Worm (Caenorhabditis elegans) whole organism, L2 larva: ENCODE measurements around the gene D1025.10.

Source experiments
- C34F6.9 ChIP-seq: fragments of 150-350 bp; optimal IDR thresholded peaks from 2 replicates; lab custom pipeline; 2014; ENCODE audit warnings: missing biosample characterization, missing genetic modification characterization
- F13H6.1 ChIP-seq: sonication (generic microtip); optimal IDR thresholded peaks from 2 replicates; lab custom pipeline; 2016; ENCODE audit warnings: missing genetic modification characterization, missing compliant biosample characterization
- Y55F3AM.14 ChIP-seq: fragments of 200-800 bp; sonication (Bioruptor generic); optimal IDR thresholded peaks from 2 replicates; lab custom pipeline; 2018; ENCODE audit warnings: mild to moderate bottlenecking, missing genetic modification characterization, missing compliant biosample characterization
- ZK546.5 ChIP-seq: sonication (generic microtip); optimal IDR thresholded peaks from 2 replicates; lab custom pipeline; 2017; ENCODE audit warnings: missing biosample characterization, missing genetic modification characterization
- aly-2 ChIP-seq: fragments of 150-350 bp; optimal IDR thresholded peaks from 2 replicates; lab custom pipeline; 2014; ENCODE audit warnings: missing biosample characterization, missing genetic modification characterization
- blmp-1 ChIP-seq: sonication (generic microtip); optimal IDR thresholded peaks from 2 replicates; lab custom pipeline; 2017; ENCODE audit warnings: missing genetic modification characterization, mild to moderate bottlenecking, missing compliant biosample characterization, antibody characterized with exemption, moderate library complexity; ENCODE audit not compliant: insufficient read depth
- ceh-16 ChIP-seq: fragments of 150-350 bp; optimal IDR thresholded peaks from 2 replicates; lab custom pipeline; 2014; ENCODE audit warnings: missing biosample characterization, missing genetic modification characterization
- ceh-82 ChIP-seq: fragments of 150-350 bp; optimal IDR thresholded peaks from 2 replicates; lab custom pipeline; 2014; ENCODE audit warnings: missing biosample characterization, missing genetic modification characterization
- crh-2 ChIP-seq: sonication (generic microtip); optimal IDR thresholded peaks from 2 replicates; lab custom pipeline; 2017; ENCODE audit warnings: missing biosample characterization, missing genetic modification characterization
- dmd-4 ChIP-seq: sonication (generic microtip); optimal IDR thresholded peaks from 2 replicates; lab custom pipeline; 2017; ENCODE audit warnings: missing biosample characterization, missing genetic modification characterization
- egl-27 ChIP-seq: sonication (generic microtip); optimal IDR thresholded peaks from 3 replicates; lab custom pipeline; 2017; ENCODE audit warnings: missing biosample characterization, missing genetic modification reagents, missing genetic modification characterization
- elt-1 ChIP-seq: fragments of 150-350 bp; optimal IDR thresholded peaks from 2 replicates; lab custom pipeline; 2014; ENCODE audit warnings: missing biosample characterization, missing genetic modification characterization
- elt-3 ChIP-seq: sonication (generic microtip); optimal IDR thresholded peaks from 2 replicates; lab custom pipeline; 2017; ENCODE audit warnings: missing biosample characterization, missing genetic modification characterization
- fos-1 ChIP-seq: fragments of 150-350 bp; optimal IDR thresholded peaks from 2 replicates; lab custom pipeline; 2014; ENCODE audit warnings: missing biosample characterization, missing genetic modification characterization
- gmeb-1 ChIP-seq: fragments of 150-350 bp; optimal IDR thresholded peaks from 2 replicates; lab custom pipeline; 2014; ENCODE audit warnings: missing biosample characterization, missing genetic modification characterization
- lin-11 ChIP-seq: fragments of 150-350 bp; sonication (generic microtip); optimal IDR thresholded peaks from 2 replicates; lab custom pipeline; 2014; ENCODE audit warnings: missing biosample characterization, missing genetic modification characterization, inconsistent platforms, mixed read lengths
- lin-13 ChIP-seq: fragments of 150-350 bp; optimal IDR thresholded peaks from 2 replicates; lab custom pipeline; 2014; ENCODE audit warnings: missing biosample characterization, missing genetic modification reagents, missing genetic modification characterization
- lin-39 ChIP-seq: fragments of 150-350 bp; optimal IDR thresholded peaks from 2 replicates; lab custom pipeline; 2014; ENCODE audit warnings: missing biosample characterization, missing genetic modification reagents, missing genetic modification characterization
- lsy-2 ChIP-seq, 2 experiments: fragments of 150-350 bp in 1 of 2; sonication (generic microtip) in 1 of 2; optimal IDR thresholded peaks; 2 replicates each; lab custom pipeline; 2014 to 2017; ENCODE audit warnings: missing biosample characterization in 2 of 2, missing genetic modification characterization in 2 of 2
- mab-5 ChIP-seq: fragments of 150-350 bp; optimal IDR thresholded peaks from 2 replicates; lab custom pipeline; 2014; ENCODE audit warnings: missing biosample characterization, missing genetic modification characterization
- mbf-1 ChIP-seq: sonication (generic microtip); optimal IDR thresholded peaks from 2 replicates; lab custom pipeline; 2017; ENCODE audit warnings: missing biosample characterization, missing genetic modification characterization
- mdl-1 ChIP-seq, 2 experiments: fragments of 150-350 bp in 1 of 2; sonication (generic microtip) in 1 of 2; optimal IDR thresholded peaks; 2 replicates each; lab custom pipeline; 2017; ENCODE audit warnings: missing biosample characterization in 2 of 2, missing genetic modification characterization in 2 of 2
- nhr-10 ChIP-seq: sonication (generic microtip); optimal IDR thresholded peaks from 2 replicates; lab custom pipeline; 2017; ENCODE audit warnings: missing biosample characterization, missing genetic modification characterization
- nhr-11 ChIP-seq: fragments of 150-350 bp; optimal IDR thresholded peaks from 2 replicates; lab custom pipeline; 2014; ENCODE audit warnings: missing biosample characterization, missing genetic modification characterization
- nhr-129 ChIP-seq: fragments of 150-350 bp; optimal IDR thresholded peaks from 2 replicates; lab custom pipeline; 2014; ENCODE audit warnings: missing biosample characterization, missing genetic modification characterization
- nhr-21 ChIP-seq: fragments of 150-350 bp; optimal IDR thresholded peaks from 2 replicates; lab custom pipeline; 2014; ENCODE audit warnings: missing biosample characterization, missing genetic modification characterization
- nhr-23 ChIP-seq: fragments of 150-350 bp; optimal IDR thresholded peaks from 2 replicates; lab custom pipeline; 2014; ENCODE audit warnings: missing biosample characterization, missing genetic modification reagents, missing genetic modification characterization
- nhr-237 ChIP-seq: fragments of 150-350 bp; optimal IDR thresholded peaks from 2 replicates; lab custom pipeline; 2014; ENCODE audit warnings: missing biosample characterization, missing genetic modification characterization
- nhr-25 ChIP-seq: fragments of 150-350 bp; sonication (generic microtip); optimal IDR thresholded peaks from 3 replicates; lab custom pipeline; 2014; ENCODE audit warnings: missing biosample characterization, missing genetic modification characterization
- nhr-6 ChIP-seq: fragments of 150-350 bp; optimal IDR thresholded peaks from 2 replicates; lab custom pipeline; 2014; ENCODE audit warnings: missing biosample characterization, missing genetic modification characterization
- nhr-77 ChIP-seq: fragments of 150-350 bp; optimal IDR thresholded peaks from 2 replicates; lab custom pipeline; 2014; ENCODE audit warnings: missing biosample characterization, missing genetic modification characterization
- peb-1 ChIP-seq: fragments of 150-350 bp; optimal IDR thresholded peaks from 2 replicates; lab custom pipeline; 2014; ENCODE audit warnings: missing biosample characterization, missing genetic modification characterization
- sem-4 ChIP-seq: fragments of 150-350 bp; optimal IDR thresholded peaks from 2 replicates; lab custom pipeline; 2014; ENCODE audit warnings: missing biosample characterization, missing genetic modification reagents, missing genetic modification characterization
- skn-1 ChIP-seq: sonication (generic microtip); optimal IDR thresholded peaks from 2 replicates; lab custom pipeline; 2017; ENCODE audit warnings: missing biosample characterization, missing genetic modification characterization
- sma-3 ChIP-seq: sonication (generic microtip); optimal IDR thresholded peaks from 2 replicates; lab custom pipeline; 2016; ENCODE audit warnings: missing genetic modification reagents, missing genetic modification characterization, missing compliant biosample characterization
- sma-9 ChIP-seq, 2 experiments: fragments of 150-350 bp in 1 of 2; sonication (generic microtip) in 1 of 2; optimal IDR thresholded peaks; 2 replicates each; lab custom pipeline; 2014 to 2016; ENCODE audit warnings: missing genetic modification characterization in 2 of 2, mild to moderate bottlenecking in 1 of 2, missing biosample characterization in 1 of 2, missing compliant biosample characterization in 1 of 2, missing genetic modification reagents in 1 of 2, moderate library complexity in 1 of 2
- unc-39 ChIP-seq: fragments of 150-350 bp; optimal IDR thresholded peaks from 2 replicates; lab custom pipeline; 2014; ENCODE audit warnings: missing biosample characterization, missing genetic modification characterization
- unc-55 ChIP-seq: fragments of 150-350 bp; sonication (generic microtip); optimal IDR thresholded peaks from 3 replicates; lab custom pipeline; 2014; ENCODE audit warnings: missing biosample characterization, missing genetic modification reagents, missing genetic modification characterization
- unc-62 ChIP-seq: fragments of 150-350 bp; optimal IDR thresholded peaks from 2 replicates; lab custom pipeline; 2014; ENCODE audit warnings: missing biosample characterization, missing genetic modification reagents, missing genetic modification characterization
- zag-1 ChIP-seq: fragments of 150-350 bp; optimal IDR thresholded peaks from 2 replicates; lab custom pipeline; 2014; ENCODE audit warnings: missing biosample characterization, missing genetic modification characterization
- ztf-11 ChIP-seq: sonication (generic microtip); optimal IDR thresholded peaks from 2 replicates; lab custom pipeline; 2017; ENCODE audit warnings: missing biosample characterization, missing genetic modification characterization
- ztf-4 ChIP-seq: fragments of 150-350 bp; optimal IDR thresholded peaks from 2 replicates; lab custom pipeline; 2014; ENCODE audit warnings: missing biosample characterization, missing genetic modification characterization

The D1025.10 gene

DNA sequence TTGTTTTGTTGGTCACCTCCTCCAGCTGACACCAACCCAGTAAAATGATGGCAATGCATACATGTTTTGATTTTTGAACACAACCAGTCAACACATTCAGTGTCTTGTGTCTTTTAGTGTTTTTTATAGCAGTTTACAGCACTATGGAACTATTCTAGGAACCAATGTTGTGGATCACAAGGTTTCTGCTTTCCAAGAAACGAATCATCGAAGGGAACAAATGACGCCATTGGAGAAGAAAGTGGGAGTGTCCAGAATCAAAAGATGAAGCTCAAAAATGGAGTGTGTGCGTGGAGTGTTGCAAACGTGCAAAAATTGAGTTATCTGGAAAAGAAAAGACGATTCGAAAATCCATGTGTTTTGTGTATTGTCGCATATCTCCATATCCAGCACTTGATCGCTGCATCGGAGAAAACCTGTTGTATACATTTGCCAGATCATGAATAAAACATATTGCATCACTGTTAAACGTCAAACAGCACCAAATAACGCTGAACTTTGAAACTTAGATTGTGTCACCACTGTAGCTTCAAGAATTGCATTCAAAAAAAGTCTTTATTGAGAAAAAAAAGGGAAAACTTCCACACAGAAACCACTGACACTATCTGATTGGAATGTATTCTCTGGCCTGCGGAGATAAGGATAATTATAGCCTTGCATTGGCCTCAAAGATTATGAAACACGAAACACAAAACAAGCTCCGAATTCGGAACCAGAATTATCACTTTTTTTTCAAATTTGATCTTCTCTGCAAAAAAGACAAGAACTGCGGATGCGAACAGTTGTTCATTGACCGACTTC lies 45.8 kb downstream of the D1025.10 start:
- TF ChIP-seq nhr-21 (tag; lab: Kevin White, UChicago) (peak; percentile 87), nhr-25 (peak; percentile 37), ztf-4 (tag; lab: Kevin White, UChicago) (peak; percentile 70), sem-4 (tag; lab: Kevin White, UChicago) (peak; percentile 58), unc-55 (GFP tag; lab: Kevin White, UChicago) (peak; percentile 55), zag-1 (tag; lab: Kevin White, UChicago) (peak; percentile 52), nhr-77 (no peak), sma-9 (GFP tag; optimal IDR thresholded peaks at IDR 0.05; lab: Kevin White, UChicago) (peak; percentile 95), sma-9 (tag; optimal IDR thresholded peaks at IDR 0.05; lab: Kevin White, UChicago) (no peak), elt-3 (tag; lab: Kevin White, UChicago) (peak; percentile 45), lin-11 (tag; lab: Kevin White, UChicago) (peak; percentile 2), C34F6.9 (tag; lab: Kevin White, UChicago) (peak; percentile 58), nhr-237 (tag; lab: Kevin White, UChicago) (no peak), ceh-82 (tag; lab: Kevin White, UChicago) (no peak), lin-13 (GFP tag; lab: Kevin White, UChicago) (peak; percentile 68), nhr-129 (tag; lab: Kevin White, UChicago) (peak; percentile 47), lsy-2 (tag; optimal IDR thresholded peaks at IDR 0.05; lab: Kevin White, UChicago) (peak in 1 of 2 experiments; percentile 78), nhr-10 (tag; lab: Kevin White, UChicago) (no peak), fos-1 (tag; lab: Kevin White, UChicago) (peak; percentile 6), nhr-6 (tag; lab: Kevin White, UChicago) (peak; percentile 82), blmp-1 (tag; lab: Kevin White, UChicago) (peak; percentile 59), nhr-11 (tag; lab: Kevin White, UChicago) (no peak), gmeb-1 (no peak), unc-39 (tag; lab: Kevin White, UChicago) (no peak), mdl-1 (tag; optimal IDR thresholded peaks at IDR 0.05; lab: Kevin White, UChicago) (peak in 1 of 2 experiments; percentile 24), dmd-4 (tag; lab: Kevin White, UChicago) (peak; percentile 69), crh-2 (peak; percentile 74), mab-5 (no peak)

- TF ChIP-seq unc-55 (GFP tag; lab: Kevin White, UChicago) (no peak), sma-9 (GFP tag; optimal IDR thresholded peaks at IDR 0.05; lab: Kevin White, UChicago) (peak; percentile 54), sma-9 (tag; optimal IDR thresholded peaks at IDR 0.05; lab: Kevin White, UChicago) (no peak)
These were observed 47.2 kb downstream of the D1025.10 start for ce11 chrX:14563818-14564217.

DNA sequence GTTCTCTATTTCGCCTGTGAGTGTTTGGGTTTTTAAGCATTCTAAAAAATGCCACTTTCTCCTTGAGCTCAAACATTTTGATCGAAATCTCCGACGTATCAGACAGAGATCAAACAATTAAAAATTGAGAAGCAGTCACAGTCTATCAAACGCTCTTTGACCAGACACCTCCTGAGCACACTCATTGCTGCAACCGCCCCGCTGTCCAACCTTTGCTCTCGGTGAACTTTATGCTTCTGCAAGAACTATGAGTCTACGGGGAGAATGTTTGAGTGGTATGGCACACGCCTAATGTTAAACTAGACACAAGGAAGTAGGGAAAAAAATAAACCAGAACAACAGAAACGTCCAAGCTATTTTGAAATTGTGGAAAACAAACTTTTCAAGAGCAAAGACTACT lies 48.6 kb downstream of the D1025.10 start:
- TF ChIP-seq nhr-237 (tag; lab: Kevin White, UChicago) (no peak), sma-9 (GFP tag; optimal IDR thresholded peaks at IDR 0.05; lab: Kevin White, UChicago) (peak; percentile 32), sma-9 (tag; optimal IDR thresholded peaks at IDR 0.05; lab: Kevin White, UChicago) (no peak), elt-3 (tag; lab: Kevin White, UChicago) (no peak), aly-2 (tag; lab: Kevin White, UChicago) (no peak)

- TF ChIP-seq fos-1 (tag; lab: Kevin White, UChicago) (no peak), nhr-237 (tag; lab: Kevin White, UChicago) (no peak), mdl-1 (tag; optimal IDR thresholded peaks at IDR 0.05; lab: Kevin White, UChicago) (no peak), sma-3 (GFP tag; lab: Kevin White, UChicago) (no peak), aly-2 (tag; lab: Kevin White, UChicago) (no peak), dmd-4 (tag; lab: Kevin White, UChicago) (no peak), nhr-11 (tag; lab: Kevin White, UChicago) (no peak), peb-1 (tag; lab: Kevin White, UChicago) (no peak), nhr-129 (tag; lab: Kevin White, UChicago) (peak; percentile 5), C34F6.9 (tag; lab: Kevin White, UChicago) (no peak), sem-4 (tag; lab: Kevin White, UChicago) (peak; percentile 35), elt-1 (tag; lab: Kevin White, UChicago) (no peak), ceh-16 (tag; lab: Kevin White, UChicago) (no peak), nhr-23 (tag; lab: Kevin White, UChicago) (no peak), unc-62 (GFP tag; lab: Kevin White, UChicago) (no peak), ZK546.5 (tag; lab: Kevin White, UChicago) (no peak), egl-27 (tag; lab: Kevin White, UChicago) (no peak), Y55F3AM.14 (GFP tag; lab: Kevin White, UChicago) (no peak), mab-5 (no peak), nhr-77 (no peak), unc-39 (tag; lab: Kevin White, UChicago) (no peak), mbf-1 (tag; lab: Kevin White, UChicago) (no peak), nhr-21 (tag; lab: Kevin White, UChicago) (no peak), nhr-6 (tag; lab: Kevin White, UChicago) (peak; percentile 8), F13H6.1 (tag; lab: Kevin White, UChicago) (peak; percentile 24), ztf-11 (tag; lab: Kevin White, UChicago) (no peak), lin-39 (tag; lab: Kevin White, UChicago) (no peak), sma-9 (GFP tag; optimal IDR thresholded peaks at IDR 0.05; lab: Kevin White, UChicago) (peak; percentile 71), sma-9 (tag; optimal IDR thresholded peaks at IDR 0.05; lab: Kevin White, UChicago) (no peak), skn-1 (tag; lab: Kevin White, UChicago) (no peak), crh-2 (no peak)
These were observed 49.4 kb downstream of the D1025.10 start for ce11 chrX:14566047-14566446.
